Worm (Caenorhabditis elegans) whole organism, mixed stage, embryonic: ENCODE measurements around the gene str-92.

Experiments
- elt-3 ChIP-seq: fragments of 150-350 bp; optimal IDR thresholded peaks from 2 replicates; lab custom pipeline; 2014; ENCODE audit warnings: missing biosample characterization, missing genetic modification characterization
- lin-13 ChIP-seq: fragments of 150-350 bp; optimal IDR thresholded peaks from 2 replicates; lab custom pipeline; 2014; ENCODE audit warnings: missing biosample characterization, missing genetic modification characterization
- lsy-2 ChIP-seq: fragments of 150-350 bp; optimal IDR thresholded peaks from 2 replicates; lab custom pipeline; 2014; ENCODE audit warnings: missing biosample characterization, missing genetic modification characterization
- mab-5 ChIP-seq: fragments of 150-350 bp; optimal IDR thresholded peaks from 2 replicates; lab custom pipeline; 2014; ENCODE audit warnings: missing biosample characterization, missing genetic modification characterization
- mep-1 ChIP-seq: fragments of 150-350 bp; optimal IDR thresholded peaks from 2 replicates; lab custom pipeline; 2017; ENCODE audit warnings: missing biosample characterization, missing genetic modification reagents, missing genetic modification characterization, inconsistent platforms
- pha-4 ChIP-seq: fragments of 150-350 bp; optimal IDR thresholded peaks from 2 replicates; lab custom pipeline; 2018; ENCODE audit warnings: missing biosample characterization, missing genetic modification reagents, missing genetic modification characterization
- ztf-11 ChIP-seq: fragments of 150-350 bp; optimal IDR thresholded peaks from 2 replicates; lab custom pipeline; 2014; ENCODE audit warnings: missing biosample characterization, missing genetic modification characterization

- TF ChIP-seq lin-13 (tag; lab: Kevin White, UChicago) (no peak), mab-5 (no peak), lsy-2 (no peak), ztf-11 (tag; lab: Kevin White, UChicago) (no peak), elt-3 (no peak), mep-1 (no peak), pha-4 (no peak)
Measured at ce11 chrV:17659228-17659627, 17.2 kb downstream of the str-92 start, which contains the start of gene fbxa-108.
